Worm (Caenorhabditis elegans) whole organism, mixed stage, embryonic: ENCODE data around the gene pei-1.

Experiments
- M03D4.4 ChIP-seq: sonication (generic microtip); optimal IDR thresholded peaks from 2 replicates; lab custom pipeline; 2017; ENCODE audit warnings: mild to moderate bottlenecking, missing genetic modification characterization, missing compliant biosample characterization
- bed-3 ChIP-seq: fragments of 200-800 bp; sonication (Bioruptor generic); optimal IDR thresholded peaks from 3 replicates; lab custom pipeline; 2018; ENCODE audit warnings: mild to moderate bottlenecking, missing genetic modification characterization, moderate library complexity, missing compliant biosample characterization
- blmp-1 ChIP-seq: fragments of 150-350 bp; optimal IDR thresholded peaks from 2 replicates; lab custom pipeline; 2014; ENCODE audit warnings: missing biosample characterization, missing genetic modification characterization
- ceh-39 ChIP-seq: fragments of 150-350 bp; optimal IDR thresholded peaks from 2 replicates; lab custom pipeline; 2014; ENCODE audit warnings: missing biosample characterization, missing genetic modification characterization
- ceh-43 ChIP-seq: fragments of 200-800 bp; sonication (Bioruptor generic); optimal IDR thresholded peaks from 2 replicates; lab custom pipeline; 2018; ENCODE audit warnings: mild to moderate bottlenecking, missing genetic modification characterization, moderate library complexity, missing compliant biosample characterization
- ces-1 ChIP-seq: fragments of 150-350 bp; optimal IDR thresholded peaks from 2 replicates; lab custom pipeline; 2014; ENCODE audit warnings: missing biosample characterization, missing genetic modification reagents, missing genetic modification characterization
- cnd-1 ChIP-seq: fragments of 200-800 bp; sonication (Bioruptor generic); optimal IDR thresholded peaks from 2 replicates; lab custom pipeline; 2018; ENCODE audit warnings: mild to moderate bottlenecking, missing genetic modification characterization, missing compliant biosample characterization
- drap-1 ChIP-seq: fragments of 200-800 bp; sonication (Bioruptor generic); optimal IDR thresholded peaks from 3 replicates; lab custom pipeline; 2018; ENCODE audit warnings: mild to moderate bottlenecking, missing genetic modification characterization, missing compliant biosample characterization
- elt-1 ChIP-seq: sonication (generic microtip); optimal IDR thresholded peaks from 2 replicates; lab custom pipeline; 2017; ENCODE audit warnings: missing genetic modification characterization, mild to moderate bottlenecking, missing compliant biosample characterization, antibody characterized with exemption, moderate library complexity, borderline replicate concordance; ENCODE audit not compliant: insufficient read depth
- elt-3 ChIP-seq: fragments of 150-350 bp; optimal IDR thresholded peaks from 2 replicates; lab custom pipeline; 2014; ENCODE audit warnings: missing biosample characterization, missing genetic modification characterization
- flh-1 ChIP-seq: fragments of 200-800 bp; sonication (Bioruptor generic); optimal IDR thresholded peaks from 2 replicates; lab custom pipeline; 2018; ENCODE audit warnings: mild to moderate bottlenecking, missing genetic modification characterization, moderate library complexity, missing compliant biosample characterization
- ham-2 ChIP-seq: fragments of 200-800 bp; sonication (Bioruptor generic); optimal IDR thresholded peaks from 2 replicates; lab custom pipeline; 2018; ENCODE audit warnings: mild to moderate bottlenecking, missing genetic modification characterization, missing compliant biosample characterization
- hlh-1 ChIP-seq: fragments of 150-350 bp; optimal IDR thresholded peaks from 2 replicates; lab custom pipeline; 2014; ENCODE audit warnings: missing biosample characterization, missing genetic modification reagents, missing genetic modification characterization
- lin-13 ChIP-seq: fragments of 150-350 bp; optimal IDR thresholded peaks from 2 replicates; lab custom pipeline; 2014; ENCODE audit warnings: missing biosample characterization, missing genetic modification characterization
- lin-32 ChIP-seq: fragments of 200-800 bp; sonication (Bioruptor generic); optimal IDR thresholded peaks from 2 replicates; lab custom pipeline; 2018; ENCODE audit warnings: mild to moderate bottlenecking, missing genetic modification characterization, missing compliant biosample characterization
- lsy-2 ChIP-seq: fragments of 150-350 bp; optimal IDR thresholded peaks from 2 replicates; lab custom pipeline; 2014; ENCODE audit warnings: missing biosample characterization, missing genetic modification characterization
- mep-1 ChIP-seq: fragments of 150-350 bp; optimal IDR thresholded peaks from 2 replicates; lab custom pipeline; 2017; ENCODE audit warnings: missing biosample characterization, missing genetic modification reagents, missing genetic modification characterization, inconsistent platforms
- mls-2 ChIP-seq: sonication (generic microtip); optimal IDR thresholded peaks from 2 replicates; lab custom pipeline; 2016; ENCODE audit warnings: mild to moderate bottlenecking, missing genetic modification characterization, moderate library complexity, missing compliant biosample characterization
- nhr-12 ChIP-seq: fragments of 150-350 bp; optimal IDR thresholded peaks from 2 replicates; lab custom pipeline; 2014; ENCODE audit warnings: missing biosample characterization, missing genetic modification characterization
- nhr-2 ChIP-seq: fragments of 150-350 bp; optimal IDR thresholded peaks from 2 replicates; lab custom pipeline; 2014; ENCODE audit warnings: missing biosample characterization, missing genetic modification characterization
- nhr-237 ChIP-seq: fragments of 150-350 bp; optimal IDR thresholded peaks from 2 replicates; lab custom pipeline; 2014; ENCODE audit warnings: missing biosample characterization, missing genetic modification characterization
- nhr-76 ChIP-seq: sonication (generic microtip); optimal IDR thresholded peaks from 2 replicates; lab custom pipeline; 2017; ENCODE audit warnings: missing biosample characterization, missing genetic modification characterization
- pha-4 ChIP-seq: fragments of 150-350 bp; optimal IDR thresholded peaks from 2 replicates; lab custom pipeline; 2018; ENCODE audit warnings: missing biosample characterization, missing genetic modification reagents, missing genetic modification characterization
- sem-2 ChIP-seq: fragments of 200-800 bp; sonication (Bioruptor generic); optimal IDR thresholded peaks from 2 replicates; lab custom pipeline; 2018; ENCODE audit warnings: mild to moderate bottlenecking, missing genetic modification characterization, missing compliant biosample characterization
- snpc-4 ChIP-seq: fragments of 150-350 bp; optimal IDR thresholded peaks from 2 replicates; lab custom pipeline; 2014; ENCODE audit warnings: missing biosample characterization, missing genetic modification characterization
- sptf-1 ChIP-seq: sonication (generic microtip); optimal IDR thresholded peaks from 2 replicates; lab custom pipeline; 2017; ENCODE audit warnings: mild to moderate bottlenecking, missing genetic modification characterization, moderate library complexity, missing compliant biosample characterization
- tbx-8 ChIP-seq: fragments of 200-800 bp; sonication (Bioruptor generic); optimal IDR thresholded peaks from 2 replicates; lab custom pipeline; 2018; ENCODE audit warnings: mild to moderate bottlenecking, missing genetic modification characterization, moderate library complexity, missing compliant biosample characterization
- unc-39 ChIP-seq: fragments of 150-350 bp; optimal IDR thresholded peaks from 2 replicates; lab custom pipeline; 2014; ENCODE audit warnings: missing biosample characterization, missing genetic modification characterization
- unc-62 ChIP-seq: fragments of 150-350 bp; optimal IDR thresholded peaks from 2 replicates; lab custom pipeline; 2014; ENCODE audit warnings: missing biosample characterization, missing genetic modification reagents, missing genetic modification characterization
- ztf-11 ChIP-seq: fragments of 150-350 bp; optimal IDR thresholded peaks from 2 replicates; lab custom pipeline; 2014; ENCODE audit warnings: missing biosample characterization, missing genetic modification characterization

Gene pei-1

ce11 chrIV:9592413-9592812 lies at the start of gene pei-1:
pei-1 (minus strand) TSS chrIV:9592513.
- TF ChIP-seq ham-2 (GFP tag; lab: Kevin White, UChicago) (no peak), nhr-76 (tag; lab: Kevin White, UChicago) (no peak), ceh-43 (no peak), mep-1 (no peak), blmp-1 (tag; lab: Kevin White, UChicago) (no peak)

ce11 chrIV:9641925-9642324 lies 49.6 kb upstream of the pei-1 start, which contains the start of gene del-2:
del-2 (minus strand) TSS chrIV:9642025.
- TF ChIP-seq ceh-43: no peak
- TF ChIP-seq drap-1: no peak
- no peak for TF ChIP-seq unc-62 (GFP tag; lab: Kevin White, UChicago)
- peak; percentile 26 for TF ChIP-seq ham-2 (GFP tag; lab: Kevin White, UChicago)
- peak; percentile 26 for TF ChIP-seq ces-1
- TF ChIP-seq ceh-39 (tag; lab: Kevin White, UChicago): no peak
- no peak for TF ChIP-seq nhr-2 (tag; lab: Kevin White, UChicago)

ce11 chrIV:9634848-9635247 lies 42.5 kb upstream of the pei-1 start, which contains the start of gene mca-1:
mca-1 (minus strand) TSS chrIV:9634948.
- TF ChIP-seq flh-1 (GFP tag; lab: Kevin White, UChicago): no peak
- TF ChIP-seq lin-13 (tag; lab: Kevin White, UChicago): no peak
- TF ChIP-seq ztf-11 (tag; lab: Kevin White, UChicago): no peak
- TF ChIP-seq nhr-76 (tag; lab: Kevin White, UChicago): no peak
- TF ChIP-seq cnd-1 (tag; lab: Kevin White, UChicago): no peak
- no peak for TF ChIP-seq mep-1
- no peak for TF ChIP-seq nhr-237 (tag; lab: Kevin White, UChicago)
- TF ChIP-seq, all 35 proteins: peak for 0

- TF ChIP-seq ceh-43 (no peak), unc-39 (tag; lab: Kevin White, UChicago) (no peak), tbx-8 (no peak), ceh-39 (tag; lab: Kevin White, UChicago) (no peak), sem-2 (GFP tag; lab: Kevin White, UChicago) (no peak), bed-3 (GFP tag; lab: Kevin White, UChicago) (no peak), ham-2 (GFP tag; lab: Kevin White, UChicago) (no peak), nhr-2 (tag; lab: Kevin White, UChicago) (no peak), pha-4 (tag; lab: Kevin White, UChicago) (no peak), drap-1 (no peak), mls-2 (tag; lab: Kevin White, UChicago) (no peak), blmp-1 (tag; lab: Kevin White, UChicago) (no peak)
Observed at ce11 chrIV:9633889-9634288, 41.6 kb upstream of the pei-1 start.

- TF ChIP-seq elt-1 (tag; lab: Kevin White, UChicago): no peak
- no peak for TF ChIP-seq hlh-1 (tag; lab: Kevin White, UChicago)
- TF ChIP-seq sptf-1: no peak
- TF ChIP-seq lin-32 (GFP tag; lab: Kevin White, UChicago): no peak
- TF ChIP-seq snpc-4 (tag; lab: Kevin White, UChicago): no peak
- no peak for TF ChIP-seq cnd-1 (tag; lab: Kevin White, UChicago)
- no peak for TF ChIP-seq mep-1
- TF ChIP-seq M03D4.4 (tag; lab: Kevin White, UChicago): no peak
- TF ChIP-seq unc-39 (tag; lab: Kevin White, UChicago): no peak
- no peak for TF ChIP-seq mls-2 (tag; lab: Kevin White, UChicago)
- no peak for TF ChIP-seq ceh-39 (tag; lab: Kevin White, UChicago)
- TF ChIP-seq sem-2 (GFP tag; lab: Kevin White, UChicago): no peak
- TF ChIP-seq bed-3 (GFP tag; lab: Kevin White, UChicago): no peak
- no peak for TF ChIP-seq lsy-2 (tag; lab: Kevin White, UChicago)
- no peak for TF ChIP-seq nhr-12 (tag; lab: Kevin White, UChicago)
- no peak for TF ChIP-seq nhr-2 (tag; lab: Kevin White, UChicago)
- TF ChIP-seq elt-3: no peak
Observed at ce11 chrIV:9632966-9633494, 40.7 kb upstream of the pei-1 start.
